Fruit fly (Drosophila melanogaster): ENCODE data around the gene Theg.

DNA sequence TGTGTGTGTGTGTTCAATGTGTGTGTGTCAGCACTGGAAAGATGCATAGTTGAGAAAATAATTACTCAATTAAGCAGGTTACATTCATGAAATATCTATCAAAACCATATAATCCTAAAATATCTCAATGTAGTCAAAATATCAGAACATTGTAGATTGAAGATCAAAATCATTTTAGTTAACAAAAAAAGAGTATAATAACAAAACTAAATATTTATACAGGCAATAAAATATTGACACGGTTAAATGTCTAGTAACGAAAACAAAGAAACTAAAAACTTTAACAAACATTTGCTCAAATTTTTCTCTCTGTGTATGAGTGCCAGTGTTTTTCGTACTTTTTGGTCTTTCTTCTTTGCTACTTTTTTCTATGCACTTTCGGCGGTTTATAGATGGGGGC is 15.6 kb upstream of the Theg start:
- TF ChIP-seq lola (GFP tag; optimal IDR thresholded peaks at IDR 0.05) (no peak), OdsH (GFP tag; optimal IDR thresholded peaks at IDR 0.05) (no peak), Vsx2 (GFP tag; optimal IDR thresholded peaks at IDR 0.05; ENCODE audit: partially characterized antibody) (no peak), Dfd (GFP tag; optimal IDR thresholded peaks at IDR 0.05) (no peak), CG32264 (GFP tag; optimal IDR thresholded peaks at IDR 0.05) (no peak), Abd-B (GFP tag; optimal IDR thresholded peaks at IDR 0.05) (no peak), Mio (GFP tag; optimal IDR thresholded peaks at IDR 0.05) (no peak), Dif (GFP tag; optimal IDR thresholded peaks at IDR 0.05; ENCODE audit: partially characterized antibody) (no peak), sage (GFP tag; optimal IDR thresholded peaks at IDR 0.05) (no peak)
